Worm (Caenorhabditis elegans): ENCODE results near the gene sre-21.
A peak's percentile ranks its signal among the peaks of the same experiment; 100 is the strongest.

Gene sre-21

ce11 chrV:17773108-17773507, at the start of gene sre-21:
sre-21 (minus strand) TSS chrV:17773208.
- TF ChIP-seq pros-1 (tag; optimal IDR thresholded peaks at IDR 0.05) (no peak), zip-5 (tag; optimal IDR thresholded peaks at IDR 0.05) (no peak), madf-2 (tag; optimal IDR thresholded peaks at IDR 0.05) (no peak), ceh-2 (tag; optimal IDR thresholded peaks at IDR 0.05) (no peak), gmeb-2 (tag; optimal IDR thresholded peaks at IDR 0.05) (no peak)

ce11 chrV:17821805-17822204, 48.8 kb upstream of the sre-21 start, which contains the start of gene srh-300:
srh-300 (plus strand) TSS chrV:17822105.
- no peak for TF ChIP-seq ceh-6 (GFP tag; optimal IDR thresholded peaks at IDR 0.05)
- TF ChIP-seq hlh-15 (tag; optimal IDR thresholded peaks at IDR 0.05) = no peak
- no peak for TF ChIP-seq pha-2 (tag; optimal IDR thresholded peaks at IDR 0.05)
- no peak for TF ChIP-seq unc-3 (GFP tag; conservative IDR thresholded peaks at IDR 0.05)
- TF ChIP-seq unc-3 (tag; optimal IDR thresholded peaks at IDR 0.05) = no peak
- no peak for TF ChIP-seq mec-3 (tag; optimal IDR thresholded peaks at IDR 0.05; ENCODE audit: borderline replicate concordance)
- TF ChIP-seq sdc-2 (tag; optimal IDR thresholded peaks at IDR 0.05) = no peak
- TF ChIP-seq elt-4 (tag; optimal IDR thresholded peaks at IDR 0.05) = no peak
- TF ChIP-seq fkh-6 (tag; optimal IDR thresholded peaks at IDR 0.05) = no peak
- TF ChIP-seq ama-1 (optimal IDR thresholded peaks at IDR 0.05) = no peak
- no peak for TF ChIP-seq ceh-14 (tag; optimal IDR thresholded peaks at IDR 0.05)
- TF ChIP-seq dmd-4 (tag; optimal IDR thresholded peaks at IDR 0.05; ENCODE audit: borderline replicate concordance) = no peak
- no peak for TF ChIP-seq npax-4 (tag; optimal IDR thresholded peaks at IDR 0.05)
- no peak for TF ChIP-seq F13H6.1 (tag; optimal IDR thresholded peaks at IDR 0.05)
- no peak for TF ChIP-seq ceh-18 (tag; optimal IDR thresholded peaks at IDR 0.05)
- no peak for TF ChIP-seq unc-86 (tag; optimal IDR thresholded peaks at IDR 0.05)
- no peak for TF ChIP-seq ceh-22 (tag; optimal IDR thresholded peaks at IDR 0.05)

- TF ChIP-seq pha-4 (tag; optimal IDR thresholded peaks at IDR 0.05) = no peak
- no peak for TF ChIP-seq ceh-48 (tag; optimal IDR thresholded peaks at IDR 0.05)
- TF ChIP-seq dmd-4 (tag; optimal IDR thresholded peaks at IDR 0.05; ENCODE audit: borderline replicate concordance) = no peak
- no peak for TF ChIP-seq ztf-16 (tag; optimal IDR thresholded peaks at IDR 0.05)
- no peak for TF ChIP-seq ets-4 (tag; optimal IDR thresholded peaks at IDR 0.05)
- TF ChIP-seq pqm-1 (tag; optimal IDR thresholded peaks at IDR 0.05) = no peak
- TF ChIP-seq fkh-10 (GFP tag; optimal IDR thresholded peaks at IDR 0.05) = no peak
- no peak for TF ChIP-seq tbx-2 (tag; optimal IDR thresholded peaks at IDR 0.05)
- TF ChIP-seq pax-1 (tag; optimal IDR thresholded peaks at IDR 0.05) = no peak
- no peak for TF ChIP-seq hlh-30 (tag; optimal IDR thresholded peaks at IDR 0.05; ENCODE audit: insufficient read depth)
Observed at ce11 chrV:17819704-17820103, 46.7 kb upstream of the sre-21 start.

ce11 chrV:17818567-17818966, 45.6 kb upstream of the sre-21 start, which contains the start of gene srh-298:
srh-298 (plus strand) TSS chrV:17818867.
- TF ChIP-seq C08G9.2 (tag; optimal IDR thresholded peaks at IDR 0.05) (no peak), K02D7.2 (tag; optimal IDR thresholded peaks at IDR 0.05) (no peak), hlh-30 (tag; optimal IDR thresholded peaks at IDR 0.05; ENCODE audit: insufficient read depth) (no peak), ceh-2 (tag; optimal IDR thresholded peaks at IDR 0.05) (no peak), eyg-1 (tag; optimal IDR thresholded peaks at IDR 0.05) (no peak)

ce11 chrV:17812127-17812526, 39.1 kb upstream of the sre-21 start:
- no peak for TF ChIP-seq ama-1 (optimal IDR thresholded peaks at IDR 0.05)
- no peak for TF ChIP-seq tbx-7 (tag; optimal IDR thresholded peaks at IDR 0.05)
- TF ChIP-seq gmeb-2 (tag; optimal IDR thresholded peaks at IDR 0.05) = no peak
- TF ChIP-seq pat-9 (tag; optimal IDR thresholded peaks at IDR 0.05) = no peak
- TF ChIP-seq ref-2 (tag; optimal IDR thresholded peaks at IDR 0.05) = peak; percentile 25
- TF ChIP-seq ceh-14 (tag; optimal IDR thresholded peaks at IDR 0.05) = peak; percentile 2
- no peak for TF ChIP-seq ttx-3 (tag; optimal IDR thresholded peaks at IDR 0.05)
- no peak for TF ChIP-seq nhr-11 (tag; optimal IDR thresholded peaks at IDR 0.05)
- TF ChIP-seq madf-2 (tag; optimal IDR thresholded peaks at IDR 0.05) = no peak
- TF ChIP-seq ceh-30 (tag; optimal IDR thresholded peaks at IDR 0.05) = no peak
- no peak for TF ChIP-seq hlh-30 (tag; optimal IDR thresholded peaks at IDR 0.05; ENCODE audit: insufficient read depth)
- no peak for TF ChIP-seq sox-2 (GFP tag; IDR thresholded peaks at IDR 0.05)
- no peak for TF ChIP-seq fkh-6 (tag; optimal IDR thresholded peaks at IDR 0.05)
- TF ChIP-seq pqm-1 (tag; optimal IDR thresholded peaks at IDR 0.05) = no peak
- TF ChIP-seq ahr-1 (tag; optimal IDR thresholded peaks at IDR 0.05) = no peak
- TF ChIP-seq hlh-6 (tag; optimal IDR thresholded peaks at IDR 0.05) = peak; percentile 59
- no peak for TF ChIP-seq ceh-2 (tag; optimal IDR thresholded peaks at IDR 0.05)
- TF ChIP-seq eyg-1 (tag; optimal IDR thresholded peaks at IDR 0.05) = no peak
- TF ChIP-seq ceh-45 (GFP tag; IDR thresholded peaks at IDR 0.05) = no peak

All from whole organism, late embryonic.